Fruit fly (Drosophila melanogaster) Kc167 (cell line): Measurements from ENCODE around the gene CG15880.

Experiments used
- h ChIP-seq: fragments of >200 bp; optimal IDR thresholded peaks from 3 replicates; lab custom pipeline; 2018; ENCODE audit warnings: missing external identifiers
- ttk ChIP-seq: sonication (Bioruptor generic); optimal IDR thresholded peaks from 2 replicates; lab custom pipeline; 2017; ENCODE audit warnings: missing external identifiers

- TF ChIP-seq h (lab: Kevin White, UChicago) (no peak), ttk (lab: Kevin White, UChicago) (no peak)
These were observed 31.5 kb upstream of the CG15880 start for dm6 chr2L:849138-849744.
